Worm (Caenorhabditis elegans) whole organism, L4 larva: ENCODE measurements around the gene C28H8.5.

Experiments
- Y48G9A.11 ChIP-seq: fragments of 200-800 bp; sonication (Bioruptor generic); IDR thresholded peaks from 2 replicates; pipeline ENCODE4 v1.3.6; 2022; ENCODE audit warnings: missing genetic modification reagents, missing genetic modification characterization, missing compliant biosample characterization
- ceh-20 ChIP-seq: fragments of 200-800 bp; sonication (Bioruptor generic); IDR thresholded peaks from 2 replicates; pipeline ENCODE4 v1.3.6; 2022; ENCODE audit warnings: missing genetic modification reagents, missing genetic modification characterization, missing compliant biosample characterization
- ceh-28 ChIP-seq: fragments of 150-350 bp; optimal IDR thresholded peaks from 2 replicates; lab custom pipeline; 2014; ENCODE audit warnings: missing biosample characterization, missing genetic modification reagents, missing genetic modification characterization
- dmd-9 ChIP-seq: fragments of 200-800 bp; sonication (Bioruptor generic); IDR thresholded peaks from 2 replicates; pipeline ENCODE4 v1.3.6; 2022; ENCODE audit warnings: missing genetic modification reagents, missing genetic modification characterization, missing compliant biosample characterization
- nhr-237 ChIP-seq: sonication (generic microtip); optimal IDR thresholded peaks from 2 replicates; lab custom pipeline; 2017; ENCODE audit warnings: missing biosample characterization, missing genetic modification characterization
- nhr-25 ChIP-seq: sonication (generic microtip); optimal IDR thresholded peaks from 2 replicates; lab custom pipeline; 2017; ENCODE audit warnings: missing genetic modification characterization, mild to moderate bottlenecking, missing compliant biosample characterization, antibody characterized with exemption, moderate library complexity, borderline replicate concordance; ENCODE audit not compliant: insufficient read depth
- pqm-1 ChIP-seq: sonication (generic microtip); optimal IDR thresholded peaks from 2 replicates; lab custom pipeline; 2017; ENCODE audit warnings: missing biosample characterization, missing genetic modification characterization
- skn-1 ChIP-seq: fragments of 150-350 bp; optimal IDR thresholded peaks from 2 replicates; lab custom pipeline; 2014; ENCODE audit warnings: missing biosample characterization, missing genetic modification characterization
- zag-1 ChIP-seq: fragments of 150-350 bp; optimal IDR thresholded peaks from 2 replicates; lab custom pipeline; 2014; ENCODE audit warnings: missing biosample characterization, missing genetic modification characterization
- zip-2 ChIP-seq: fragments of 150-350 bp; optimal IDR thresholded peaks from 2 replicates; lab custom pipeline; 2014; ENCODE audit warnings: missing biosample characterization, missing genetic modification characterization

DNA sequence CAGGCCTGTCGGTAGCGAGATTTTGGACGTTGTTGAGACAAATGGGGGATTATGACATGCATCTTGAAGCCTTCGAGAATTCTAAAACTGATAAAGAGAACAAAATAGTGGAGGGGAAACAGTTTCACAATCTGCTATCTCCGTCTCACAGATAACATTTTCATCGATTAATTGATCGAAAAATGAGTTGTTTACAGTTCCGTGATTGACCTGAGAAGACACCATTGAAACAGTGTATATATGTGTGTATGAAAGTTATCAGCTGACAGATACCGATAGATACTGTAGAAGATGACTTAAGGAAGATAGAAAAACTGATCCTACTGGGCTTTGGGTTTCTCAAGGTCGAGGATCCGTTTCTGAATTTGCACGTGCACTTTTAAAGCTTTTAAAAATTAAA, 45.0 kb upstream of the C28H8.5 start:
- TF ChIP-seq ceh-20 (GFP tag; lab: Robert Waterston, UW) (no peak), Y48G9A.11 (GFP tag; lab: Robert Waterston, UW) (no peak), zag-1 (no peak), dmd-9 (GFP tag; lab: Robert Waterston, UW) (no peak), pqm-1 (tag; lab: Kevin White, UChicago) (peak; percentile 51), zip-2 (no peak), ceh-28 (tag; lab: Kevin White, UChicago) (no peak), skn-1 (tag; lab: Kevin White, UChicago) (no peak), nhr-25 (tag; lab: Kevin White, UChicago) (no peak), nhr-237 (tag; lab: Kevin White, UChicago) (no peak)
